Worm (Caenorhabditis elegans) whole organism, late embryonic: ENCODE measurements around the gene dylt-3.

Experiments used
- F13H6.1 ChIP-seq: sonication (generic microtip); optimal IDR thresholded peaks from 2 replicates; lab custom pipeline; 2016; ENCODE audit warnings: missing genetic modification characterization, missing compliant biosample characterization
- T23F11.4 ChIP-seq: fragments of 200-800 bp; sonication (Bioruptor generic); optimal IDR thresholded peaks from 2 replicates; lab custom pipeline; 2018; ENCODE audit warnings: mild to moderate bottlenecking, missing genetic modification characterization, missing compliant biosample characterization
- Y22D7AL.16 ChIP-seq: sonication (generic microtip); optimal IDR thresholded peaks from 2 replicates; lab custom pipeline; 2016; ENCODE audit warnings: missing genetic modification characterization, missing compliant biosample characterization
- ahr-1 ChIP-seq: sonication (generic microtip); optimal IDR thresholded peaks from 2 replicates; lab custom pipeline; 2016; ENCODE audit warnings: missing genetic modification characterization, missing compliant biosample characterization
- ceh-14 ChIP-seq: sonication (generic microtip); optimal IDR thresholded peaks from 2 replicates; lab custom pipeline; 2016; ENCODE audit warnings: missing genotype, missing genetic modification characterization, missing compliant biosample characterization
- ceh-2 ChIP-seq: sonication (generic microtip); optimal IDR thresholded peaks from 2 replicates; lab custom pipeline; 2016; ENCODE audit warnings: missing genotype, missing genetic modification characterization, missing compliant biosample characterization
- ceh-31 ChIP-seq: sonication (generic microtip); optimal IDR thresholded peaks from 2 replicates; lab custom pipeline; 2016; ENCODE audit warnings: missing genetic modification characterization, missing compliant biosample characterization
- ceh-45 ChIP-seq: fragments of 200-800 bp; sonication (Bioruptor generic); IDR thresholded peaks from 2 replicates; pipeline ENCODE4 v1.3.6; 2022; ENCODE audit warnings: missing genetic modification reagents, missing genetic modification characterization, missing compliant biosample characterization
- ceh-6 ChIP-seq: fragments of 200-800 bp; sonication (Bioruptor generic); optimal IDR thresholded peaks from 2 replicates; lab custom pipeline; 2018; ENCODE audit warnings: mild to moderate bottlenecking, missing genetic modification characterization, missing compliant biosample characterization
- ceh-9 ChIP-seq: sonication (generic microtip); optimal IDR thresholded peaks from 2 replicates; lab custom pipeline; 2016; ENCODE audit warnings: mild to moderate bottlenecking, missing genetic modification characterization, inconsistent platforms, missing compliant biosample characterization
- che-1 ChIP-seq: sonication (generic microtip); optimal IDR thresholded peaks from 2 replicates; lab custom pipeline; 2016; ENCODE audit warnings: mild to moderate bottlenecking, missing genetic modification characterization, missing compliant biosample characterization
- eyg-1 ChIP-seq: sonication (generic microtip); optimal IDR thresholded peaks from 2 replicates; lab custom pipeline; 2016; ENCODE audit warnings: missing genotype, missing genetic modification characterization, missing compliant biosample characterization
- fax-1 ChIP-seq: sonication (generic microtip); optimal IDR thresholded peaks from 2 replicates; lab custom pipeline; 2016; ENCODE audit warnings: missing genotype, missing genetic modification characterization, missing compliant biosample characterization
- fkh-10 ChIP-seq: fragments of 150-350 bp; optimal IDR thresholded peaks from 2 replicates; lab custom pipeline; 2014; ENCODE audit warnings: missing biosample characterization, missing genetic modification reagents, missing genetic modification characterization
- fkh-6 ChIP-seq: sonication (generic microtip); optimal IDR thresholded peaks from 2 replicates; lab custom pipeline; 2016; ENCODE audit warnings: missing genetic modification characterization, missing compliant biosample characterization
- gmeb-2 ChIP-seq: sonication (generic microtip); optimal IDR thresholded peaks from 2 replicates; lab custom pipeline; 2016; ENCODE audit warnings: missing genetic modification characterization, inconsistent platforms, missing compliant biosample characterization
- hlh-30 ChIP-seq: sonication (generic microtip); optimal IDR thresholded peaks from 2 replicates; lab custom pipeline; 2017; ENCODE audit warnings: antibody characterized with exemption, missing genetic modification characterization, missing compliant biosample characterization; ENCODE audit not compliant: insufficient read depth
- lim-6 ChIP-seq: sonication (generic microtip); optimal IDR thresholded peaks from 2 replicates; lab custom pipeline; 2016; ENCODE audit warnings: missing genetic modification characterization, missing compliant biosample characterization
- lin-11 ChIP-seq: fragments of 200-800 bp; sonication (Bioruptor generic); optimal IDR thresholded peaks from 2 replicates; lab custom pipeline; 2018; ENCODE audit warnings: mild to moderate bottlenecking, missing genetic modification characterization, missing compliant biosample characterization
- madf-2 ChIP-seq: sonication (generic microtip); optimal IDR thresholded peaks from 2 replicates; lab custom pipeline; 2017; ENCODE audit warnings: missing genetic modification characterization, missing compliant biosample characterization
- mec-3 ChIP-seq: sonication (generic microtip); optimal IDR thresholded peaks from 2 replicates; lab custom pipeline; 2016; ENCODE audit warnings: borderline replicate concordance, missing genetic modification characterization, missing compliant biosample characterization
- pag-3 ChIP-seq: sonication (generic microtip); optimal IDR thresholded peaks from 2 replicates; lab custom pipeline; 2016; ENCODE audit warnings: missing compliant biosample characterization, missing genetic modification characterization, borderline replicate concordance
- pat-9 ChIP-seq: fragments of 200-800 bp; sonication (Bioruptor generic); optimal IDR thresholded peaks from 2 replicates; lab custom pipeline; 2018; ENCODE audit warnings: mild to moderate bottlenecking, missing genetic modification characterization, moderate library complexity, missing compliant biosample characterization
- pax-1 ChIP-seq: fragments of 150-350 bp; optimal IDR thresholded peaks from 2 replicates; lab custom pipeline; 2014; ENCODE audit warnings: missing biosample characterization, missing genetic modification characterization
- pha-2 ChIP-seq: sonication (generic microtip); optimal IDR thresholded peaks from 2 replicates; lab custom pipeline; 2017; ENCODE audit warnings: mild to moderate bottlenecking, missing genetic modification characterization, missing compliant biosample characterization
- pros-1 ChIP-seq: fragments of 150-350 bp; optimal IDR thresholded peaks from 2 replicates; lab custom pipeline; 2014; ENCODE audit warnings: missing biosample characterization, missing genetic modification reagents, missing genetic modification characterization
- rnt-1 ChIP-seq: sonication (generic microtip); optimal IDR thresholded peaks from 2 replicates; lab custom pipeline; 2016; ENCODE audit warnings: missing genetic modification characterization, missing compliant biosample characterization
- syd-9 ChIP-seq: sonication (generic microtip); optimal IDR thresholded peaks from 2 replicates; lab custom pipeline; 2016; ENCODE audit warnings: mild to moderate bottlenecking, missing genetic modification characterization, moderate library complexity, missing compliant biosample characterization
- unc-42 ChIP-seq: sonication (generic microtip); optimal IDR thresholded peaks from 2 replicates; lab custom pipeline; 2016; ENCODE audit warnings: missing genotype, missing genetic modification characterization, missing compliant biosample characterization
- unc-55 ChIP-seq: sonication (generic microtip); optimal IDR thresholded peaks from 2 replicates; lab custom pipeline; 2017; ENCODE audit warnings: missing biosample characterization, missing genetic modification reagents, missing genetic modification characterization
- unc-86 ChIP-seq: sonication (generic microtip); optimal IDR thresholded peaks from 2 replicates; lab custom pipeline; 2016; ENCODE audit warnings: missing genetic modification characterization, missing compliant biosample characterization
- ztf-16 ChIP-seq: sonication (generic microtip); optimal IDR thresholded peaks from 2 replicates; lab custom pipeline; 2017; ENCODE audit warnings: missing genetic modification characterization, missing compliant biosample characterization

The dylt-3 gene

ce11 chrII:8162120-8162648 is 19.4 kb upstream of the dylt-3 start, which contains the start of the genes emb-27 and rrf-3:
Gene emb-27, minus strand, starts transcription at chrII:8162170.
Gene rrf-3, plus strand, starts transcription at chrII:8162465.
- TF ChIP-seq unc-42 (tag; lab: Kevin White, UChicago) (peak; percentile 98), unc-55 (GFP tag; lab: Kevin White, UChicago) (peak; percentile 11), ceh-2 (tag; lab: Kevin White, UChicago) (no peak), rnt-1 (tag; lab: Kevin White, UChicago) (peak; percentile 15), pax-1 (tag; lab: Kevin White, UChicago) (peak; percentile 3), syd-9 (tag; lab: Kevin White, UChicago) (no peak), ceh-31 (tag; lab: Kevin White, UChicago) (no peak)

ce11 chrII:8169283-8169682 is 12.3 kb upstream of the dylt-3 start, which contains the start of gene T05C12.15:
Gene T05C12.15, plus strand, starts transcription at chrII:8169583.
- TF ChIP-seq mec-3 (tag; lab: Kevin White, UChicago) (no peak), unc-55 (GFP tag; lab: Kevin White, UChicago) (peak; percentile 20), fkh-6 (tag; lab: Kevin White, UChicago) (no peak)

ce11 chrII:8170374-8170773 is 11.2 kb upstream of the dylt-3 start, which contains the start of gene T05C12.11:
Gene T05C12.11, minus strand, starts transcription at chrII:8170474.
- no peak for TF ChIP-seq F13H6.1 (tag; lab: Kevin White, UChicago)
- TF ChIP-seq unc-86 (tag; lab: Kevin White, UChicago) = no peak
- TF ChIP-seq mec-3 (tag; lab: Kevin White, UChicago) = no peak
- TF ChIP-seq pat-9 (tag; lab: Kevin White, UChicago) = no peak
- TF ChIP-seq ceh-9 (tag; lab: Kevin White, UChicago) = no peak
- no peak for TF ChIP-seq ceh-6 (GFP tag; lab: Kevin White, UChicago)
- TF ChIP-seq gmeb-2 (tag; lab: Kevin White, UChicago) = no peak
- no peak for TF ChIP-seq pag-3 (tag; lab: Kevin White, UChicago)
- TF ChIP-seq pha-2 = no peak
- TF ChIP-seq pros-1 (tag; lab: Kevin White, UChicago) = no peak
- TF ChIP-seq eyg-1 (tag; lab: Kevin White, UChicago) = no peak
- no peak for TF ChIP-seq lim-6

- TF ChIP-seq madf-2 (tag; lab: Kevin White, UChicago) (no peak), fkh-6 (tag; lab: Kevin White, UChicago) (no peak), fkh-10 (GFP tag; lab: Kevin White, UChicago) (no peak), pha-2 (no peak), ceh-6 (GFP tag; lab: Kevin White, UChicago) (no peak), ztf-16 (no peak), fax-1 (no peak), lin-11 (tag; lab: Kevin White, UChicago) (no peak), eyg-1 (tag; lab: Kevin White, UChicago) (no peak), unc-55 (GFP tag; lab: Kevin White, UChicago) (no peak), pag-3 (tag; lab: Kevin White, UChicago) (no peak), ahr-1 (tag; lab: Kevin White, UChicago) (no peak), Y22D7AL.16 (tag; lab: Kevin White, UChicago) (no peak), lim-6 (no peak), che-1 (tag; lab: Kevin White, UChicago) (no peak), pat-9 (tag; lab: Kevin White, UChicago) (no peak)
Observed at ce11 chrII:8173449-8173848, 8.1 kb upstream of the dylt-3 start, which contains the start of the genes decr-1.3 and T05C12.1. Gene decr-1.3, minus strand, starts transcription at chrII:8173549. Gene T05C12.1, plus strand, starts transcription at chrII:8173680.

- TF ChIP-seq hlh-30 (tag; lab: Kevin White, UChicago) = no peak
- TF ChIP-seq che-1 (tag; lab: Kevin White, UChicago) = no peak
- no peak for TF ChIP-seq fkh-10 (GFP tag; lab: Kevin White, UChicago)
- no peak for TF ChIP-seq ceh-6 (GFP tag; lab: Kevin White, UChicago)
- TF ChIP-seq eyg-1 (tag; lab: Kevin White, UChicago) = no peak
- TF ChIP-seq ceh-9 (tag; lab: Kevin White, UChicago) = no peak
- TF ChIP-seq ceh-45 = no peak
- no peak for TF ChIP-seq fkh-6 (tag; lab: Kevin White, UChicago)
- no peak for TF ChIP-seq ceh-14 (tag; lab: Kevin White, UChicago)
- TF ChIP-seq T23F11.4 (GFP tag; lab: Kevin White, UChicago) = no peak
- TF ChIP-seq, all 69 proteins: peak for 0
Observed at ce11 chrII:8174148-8174547, 7.4 kb upstream of the dylt-3 start.
